Fruit fly (Drosophila melanogaster) whole organism, embryonic: ENCODE results near the gene Capr.
A peak's percentile ranks its signal among the peaks of the same experiment; 100 is the strongest.

ENCODE experiments used
- Awh ChIP-seq: fragments of 200-800 bp; sonication (Bioruptor generic); IDR thresholded peaks from 2 replicates; pipeline ENCODE4, ENCODE4 v1.3.6; 2022; ENCODE audit warnings: missing biosample characterization, missing genetic modification characterization
- CG1024 ChIP-seq: fragments of 200-800 bp; sonication (Bioruptor generic); IDR thresholded peaks from 2 replicates; pipeline ENCODE4 v1.3.6; 2022; ENCODE audit warnings: missing biosample characterization, missing genetic modification characterization
- CG10462 ChIP-seq: fragments of 200-800 bp; sonication (Bioruptor generic); optimal IDR thresholded peaks from 2 replicates; lab custom pipeline; 2016; ENCODE audit warnings: missing biosample characterization, missing genetic modification characterization
- CG11456 ChIP-seq: fragments of 200-800 bp; sonication (Bioruptor generic); IDR thresholded peaks from 3 replicates; pipeline ENCODE4 v1.3.6; 2022; ENCODE audit warnings: missing biosample characterization, missing genetic modification characterization
- CG12391 ChIP-seq: fragments of 200-800 bp; sonication (Bioruptor generic); optimal IDR thresholded peaks from 3 replicates; lab custom pipeline; 2018; ENCODE audit warnings: missing biosample characterization, mild to moderate bottlenecking, missing genetic modification characterization, moderate library complexity
- CG13894 ChIP-seq: fragments of 200-800 bp; sonication (Bioruptor generic); optimal IDR thresholded peaks from 3 replicates; lab custom pipeline; 2018; ENCODE audit warnings: missing biosample characterization, mild to moderate bottlenecking, missing genetic modification characterization, moderate library complexity
- CG15514 ChIP-seq: fragments of 200-800 bp; sonication (Bioruptor generic); optimal IDR thresholded peaks from 3 replicates; lab custom pipeline; 2017; ENCODE audit warnings: missing biosample characterization, missing genetic modification characterization, mild to moderate bottlenecking, moderate library complexity, missing genetic modification reagents
- CG17568 ChIP-seq: fragments of 200-800 bp; sonication (Bioruptor generic); optimal IDR thresholded peaks from 2 replicates; lab custom pipeline; 2018; ENCODE audit warnings: missing biosample characterization, mild to moderate bottlenecking, missing genetic modification characterization, moderate library complexity
- CG17912 ChIP-seq: fragments of 200-800 bp; sonication (Bioruptor generic); optimal IDR thresholded peaks from 2 replicates; lab custom pipeline; 2018; ENCODE audit warnings: missing biosample characterization, mild to moderate bottlenecking, missing genetic modification characterization
- CG18599 ChIP-seq: fragments of 200-800 bp; sonication (Bioruptor generic); optimal IDR thresholded peaks from 3 replicates; lab custom pipeline; 2017; ENCODE audit warnings: missing biosample characterization, missing genetic modification characterization, mild to moderate bottlenecking, moderate library complexity, missing genetic modification reagents
- CG2199 ChIP-seq: fragments of 200-800 bp; sonication (Bioruptor generic); IDR thresholded peaks from 3 replicates; pipeline ENCODE4 v1.3.6; 2022; ENCODE audit warnings: missing biosample characterization, missing genetic modification characterization
- CG3407 ChIP-seq: fragments of 200-800 bp; sonication (Bioruptor generic); optimal IDR thresholded peaks from 2 replicates; lab custom pipeline; 2018; ENCODE audit warnings: missing biosample characterization, mild to moderate bottlenecking, missing genetic modification characterization
- CG4617 ChIP-seq: fragments of 200-800 bp; sonication (Bioruptor generic); optimal IDR thresholded peaks from 3 replicates; lab custom pipeline; 2016; ENCODE audit warnings: missing biosample characterization, missing genetic modification characterization, borderline replicate concordance
- CG6654 ChIP-seq: fragments of 200-800 bp; sonication (Bioruptor generic); optimal IDR thresholded peaks from 2 replicates; lab custom pipeline; 2017; ENCODE audit warnings: missing biosample characterization, mild to moderate bottlenecking, missing genetic modification characterization
- CG7963 ChIP-seq: fragments of 200-800 bp; sonication (Bioruptor generic); IDR thresholded peaks from 3 replicates; pipeline ENCODE4 v1.3.6; 2022; ENCODE audit warnings: missing biosample characterization, missing genetic modification characterization; ENCODE audit not compliant: partially characterized antibody
- CG8290 ChIP-seq, 3 experiments: fragments of 200-800 bp; sonication (Bioruptor generic); optimal IDR thresholded peaks; 2 replicates each; lab custom pipeline; 2016 to 2019; ENCODE audit warnings: missing biosample characterization in 3 of 3, missing genetic modification characterization in 3 of 3, mild to moderate bottlenecking in 2 of 3, moderate library complexity in 1 of 3
- CHES-1-like ChIP-seq: fragments of 200-800 bp; sonication (Bioruptor generic); optimal IDR thresholded peaks from 2 replicates; lab custom pipeline; 2016; ENCODE audit warnings: missing biosample characterization, missing genetic modification characterization
- D ChIP-seq, 2 experiments: fragments of 200-800 bp in 1 of 2; fragments of >200 bp in 1 of 2; sonication (Bioruptor generic) in 1 of 2; optimal IDR thresholded peaks; 2 replicates in 1 of 2; 3 replicates in 1 of 2; lab custom pipeline; 2017; ENCODE audit warnings: mild to moderate bottlenecking in 1 of 2, missing biosample characterization in 1 of 2, missing genetic modification characterization in 1 of 2, missing genetic modification reagents in 1 of 2
- Dfd ChIP-seq, 2 experiments: fragments of >200 bp; optimal IDR thresholded peaks; 2 replicates each; lab custom pipeline; 2017; ENCODE audit warnings: missing biosample characterization in 2 of 2, missing genetic modification characterization in 2 of 2
- Fer1 ChIP-seq: fragments of 200-800 bp; sonication (Bioruptor generic); optimal IDR thresholded peaks from 2 replicates; lab custom pipeline; 2017; ENCODE audit warnings: missing biosample characterization, mild to moderate bottlenecking, missing genetic modification characterization
- Hr39 ChIP-seq: fragments of >200 bp; optimal IDR thresholded peaks from 2 replicates; lab custom pipeline; 2017
- Lpt ChIP-seq: fragments of >200 bp; optimal IDR thresholded peaks from 2 replicates; lab custom pipeline; 2018; ENCODE audit warnings: missing biosample characterization, missing genetic modification characterization
- Med ChIP-seq: fragments of 200-800 bp; sonication (Bioruptor generic); peaks from one replicate; lab custom pipeline; 2016; ENCODE audit warnings: missing biosample characterization, missing genetic modification characterization, mild to moderate bottlenecking, inconsistent platforms, moderate library complexity
- Opbp ChIP-seq: fragments of 200-800 bp; sonication (Bioruptor generic); IDR thresholded peaks from 3 replicates; pipeline ENCODE4 v1.3.6; 2022; ENCODE audit warnings: missing biosample characterization, missing genetic modification characterization; ENCODE audit not compliant: partially characterized antibody
- Ptx1 ChIP-seq: fragments of 200-800 bp; sonication (Bioruptor generic); IDR thresholded peaks from 2 replicates; pipeline ENCODE4 v1.3.6; 2022; ENCODE audit warnings: missing biosample characterization, missing genetic modification characterization
- Stat92E ChIP-seq, 3 experiments: fragments of >200 bp in 2 of 3; fragments of 200-800 bp in 1 of 3; sonication (Bioruptor generic) in 1 of 3; optimal IDR thresholded peaks; 2 replicates each; lab custom pipeline; 2017 to 2019; ENCODE audit warnings: missing biosample characterization in 3 of 3, missing genetic modification characterization in 3 of 3, mild to moderate bottlenecking in 1 of 3, moderate library complexity in 1 of 3
- al ChIP-seq: fragments of 200-800 bp; sonication (Bioruptor generic); IDR thresholded peaks from 2 replicates; pipeline ENCODE4 v1.3.6; 2022; ENCODE audit warnings: missing biosample characterization, missing genetic modification characterization
- caup ChIP-seq: fragments of 200-800 bp; sonication (Bioruptor generic); optimal IDR thresholded peaks from 3 replicates; lab custom pipeline; 2017; ENCODE audit warnings: missing biosample characterization, mild to moderate bottlenecking, missing genetic modification characterization, moderate library complexity; ENCODE audit not compliant: severe bottlenecking
- chinmo ChIP-seq: fragments of 200-800 bp; sonication (Bioruptor generic); IDR thresholded peaks from 4 replicates; pipeline ENCODE4 v1.3.6; 2022; ENCODE audit warnings: missing biosample characterization, missing genetic modification characterization; ENCODE audit not compliant: partially characterized antibody
- corto ChIP-seq: fragments of 200-800 bp; sonication (Bioruptor generic); optimal IDR thresholded peaks from 2 replicates; lab custom pipeline; 2016; ENCODE audit warnings: missing biosample characterization, mild to moderate bottlenecking, missing genetic modification characterization, moderate library complexity
- crol ChIP-seq: fragments of 200-800 bp; sonication (Bioruptor generic); IDR thresholded peaks from 2 replicates; pipeline ENCODE4 v1.3.6; 2022; ENCODE audit warnings: missing biosample characterization, missing genetic modification characterization
- dpn ChIP-seq, 2 experiments: fragments of 200-800 bp; sonication (Bioruptor generic); optimal IDR thresholded peaks; 3 replicates each; lab custom pipeline; 2016; ENCODE audit warnings: missing biosample characterization in 2 of 2, missing genetic modification characterization in 2 of 2
- grau ChIP-seq: fragments of 200-800 bp; optimal IDR thresholded peaks from 3 replicates; lab custom pipeline; 2019; ENCODE audit warnings: missing biosample characterization, mild to moderate bottlenecking, missing genetic modification characterization, moderate library complexity
- grn ChIP-seq: fragments of 200-800 bp; sonication (Bioruptor generic); optimal IDR thresholded peaks from 3 replicates; lab custom pipeline; 2017; ENCODE audit warnings: missing biosample characterization, missing genetic modification characterization
- gsb-n ChIP-seq: fragments of 200-800 bp; sonication (Bioruptor generic); optimal IDR thresholded peaks from 3 replicates; lab custom pipeline; 2018; ENCODE audit warnings: missing biosample characterization, mild to moderate bottlenecking, missing genetic modification characterization
- h ChIP-seq: fragments of >200 bp; optimal IDR thresholded peaks from 2 replicates; lab custom pipeline; 2017
- lab ChIP-seq: fragments of 200-800 bp; sonication (Bioruptor generic); optimal IDR thresholded peaks from 3 replicates; lab custom pipeline; 2017; ENCODE audit warnings: missing biosample characterization, missing genetic modification characterization, mild to moderate bottlenecking, moderate library complexity, missing genetic modification reagents
- lmd ChIP-seq: fragments of 200-800 bp; sonication (Bioruptor generic); IDR thresholded peaks from 2 replicates; pipeline ENCODE4 v1.3.6; 2022; ENCODE audit warnings: missing biosample characterization, missing genetic modification characterization
- nau ChIP-seq: fragments of 200-800 bp; sonication (Bioruptor generic); optimal IDR thresholded peaks from 3 replicates; lab custom pipeline; 2017; ENCODE audit warnings: missing biosample characterization, mild to moderate bottlenecking, missing genetic modification characterization, missing genetic modification reagents
- nmo ChIP-seq: fragments of 200-800 bp; sonication (Bioruptor generic); optimal IDR thresholded peaks from 2 replicates; lab custom pipeline; 2018; ENCODE audit warnings: missing biosample characterization, mild to moderate bottlenecking, missing genetic modification characterization, moderate library complexity
- nom ChIP-seq: fragments of 200-800 bp; sonication (Bioruptor generic); optimal IDR thresholded peaks from 2 replicates; lab custom pipeline; 2017; ENCODE audit warnings: missing biosample characterization, missing genetic modification characterization, mild to moderate bottlenecking, moderate library complexity, missing genetic modification reagents
- ro ChIP-seq: fragments of 200-800 bp; sonication (Bioruptor generic); IDR thresholded peaks from 2 replicates; pipeline ENCODE4 v1.3.6; 2022; ENCODE audit warnings: missing biosample characterization, missing genetic modification characterization
- sd ChIP-seq: fragments of 200-800 bp; sonication (Bioruptor generic); optimal IDR thresholded peaks from 3 replicates; lab custom pipeline; 2018; ENCODE audit warnings: missing biosample characterization, mild to moderate bottlenecking, missing genetic modification characterization, moderate library complexity
- sim ChIP-seq: fragments of 200-800 bp; sonication (Bioruptor generic); IDR thresholded peaks from 2 replicates; pipeline ENCODE4 v1.3.6; 2022; ENCODE audit warnings: missing biosample characterization, missing genetic modification characterization
- tin ChIP-seq: fragments of 200-800 bp; sonication (Bioruptor generic); optimal IDR thresholded peaks from 3 replicates; lab custom pipeline; 2016; ENCODE audit warnings: missing biosample characterization, missing genetic modification characterization
- trh ChIP-seq: fragments of 200-800 bp; sonication (Bioruptor generic); optimal IDR thresholded peaks from 2 replicates; lab custom pipeline; 2016; ENCODE audit warnings: missing biosample characterization, missing genetic modification characterization
- yki ChIP-seq: fragments of >200 bp; optimal IDR thresholded peaks from 3 replicates; lab custom pipeline; 2018
- zen ChIP-seq: fragments of 200-800 bp; sonication (Bioruptor generic); optimal IDR thresholded peaks from 3 replicates; lab custom pipeline; 2018; ENCODE audit warnings: missing biosample characterization, mild to moderate bottlenecking, missing genetic modification characterization, moderate library complexity

Gene Capr

dm6 chr3L:18632187-18632635 is 40.9 kb downstream of the Capr start (continued):
- TF ChIP-seq sd (tag; lab: Kevin White, UChicago) (peak; percentile 52), grau (no peak), h (lab: Kevin White, UChicago) (no peak), D (optimal IDR thresholded peaks at IDR 0.05; lab: Kevin White, UChicago) (no peak), D (GFP tag; optimal IDR thresholded peaks at IDR 0.05; lab: Kevin White, UChicago) (no peak), trh (GFP tag; lab: Kevin White, UChicago) (no peak), lmd (GFP tag; lab: Robert Waterston, UW) (no peak), sim (GFP tag; lab: Robert Waterston, UW) (no peak), nau (no peak), CG4617 (GFP tag; lab: Kevin White, UChicago) (no peak), chinmo (GFP tag; lab: Robert Waterston, UW) (0 out of 4 replicates have a peak, but pooled peaks have one; percentile 57), lab (GFP tag; lab: Kevin White, UChicago) (peak; percentile 17), corto (GFP tag; lab: Kevin White, UChicago) (peak; percentile 17), nom (no peak), grn (peak; percentile 57), Lpt (no peak), Fer1 (GFP tag; lab: Kevin White, UChicago) (peak; percentile 11), CG11456 (GFP tag; lab: Robert Waterston, UW) (no peak), CG6654 (GFP tag; lab: Kevin White, UChicago) (no peak), caup (no peak), Hr39 (lab: Kevin White, UChicago) (no peak), Ptx1 (no peak), Med (GFP tag; lab: Kevin White, UChicago) (peak; percentile 8), CG10462 (GFP tag; lab: Kevin White, UChicago) (no peak), CG15514 (GFP tag; lab: Kevin White, UChicago) (peak; percentile 5), Awh (GFP tag; lab: Robert Waterston, UW) (no peak), CG1024 (GFP tag; lab: Robert Waterston, UW) (no peak), CG17568 (peak; percentile 35), Opbp (GFP tag; lab: Robert Waterston, UW) (no peak), CG12391 (no peak), CG3407 (GFP tag; lab: Kevin White, UChicago) (no peak), tin (GFP tag; lab: Kevin White, UChicago) (no peak)
- TF ChIP-seq, all 482 proteins: peak for 17

- peak; percentile 13 for TF ChIP-seq CG18599 (GFP tag; lab: Kevin White, UChicago)
- TF ChIP-seq Dfd (GFP tag; optimal IDR thresholded peaks at IDR 0.05; lab: Kevin White, UChicago), result no peak
- no peak for TF ChIP-seq nmo (GFP tag; lab: Kevin White, UChicago)
- peak; percentile 55 for TF ChIP-seq CG13894
- TF ChIP-seq ro, result no peak
- TF ChIP-seq zen (tag; lab: Kevin White, UChicago), result peak; percentile 0
- TF ChIP-seq CG7963, result no peak
- no peak for TF ChIP-seq CG17912
- peak; percentile 86 for TF ChIP-seq CG2199
- TF ChIP-seq crol (GFP tag; lab: Robert Waterston, UW), result peak; percentile 59; the same call in 1 of the 2 replicates
- TF ChIP-seq dpn (GFP tag; optimal IDR thresholded peaks at IDR 0.05; lab: Kevin White, UChicago), result no peak
- TF ChIP-seq yki (lab: Kevin White, UChicago), result no peak
- TF ChIP-seq al (GFP tag; lab: Robert Waterston, UW), result no peak
- no peak for TF ChIP-seq CHES-1-like
- TF ChIP-seq gsb-n (tag; lab: Kevin White, UChicago), result peak; percentile 28
- TF ChIP-seq CG8290 (GFP tag; optimal IDR thresholded peaks at IDR 0.05; lab: Kevin White, UChicago), result peak; percentile 28
- no peak for TF ChIP-seq CG8290 (tag; optimal IDR thresholded peaks at IDR 0.05; lab: Kevin White, UChicago)
- TF ChIP-seq Stat92E (GFP tag; optimal IDR thresholded peaks at IDR 0.05; lab: Kevin White, UChicago), result peak in 1 of 3 experiments; percentile 97
Measured at dm6 chr3L:18629874-18630273, 43.2 kb downstream of the Capr start.
